Worm (Caenorhabditis elegans): Measurements from ENCODE around the gene fbxl-1.
A peak's percentile ranks its signal among the peaks of the same experiment; 100 is the strongest.

Gene fbxl-1

DNA sequence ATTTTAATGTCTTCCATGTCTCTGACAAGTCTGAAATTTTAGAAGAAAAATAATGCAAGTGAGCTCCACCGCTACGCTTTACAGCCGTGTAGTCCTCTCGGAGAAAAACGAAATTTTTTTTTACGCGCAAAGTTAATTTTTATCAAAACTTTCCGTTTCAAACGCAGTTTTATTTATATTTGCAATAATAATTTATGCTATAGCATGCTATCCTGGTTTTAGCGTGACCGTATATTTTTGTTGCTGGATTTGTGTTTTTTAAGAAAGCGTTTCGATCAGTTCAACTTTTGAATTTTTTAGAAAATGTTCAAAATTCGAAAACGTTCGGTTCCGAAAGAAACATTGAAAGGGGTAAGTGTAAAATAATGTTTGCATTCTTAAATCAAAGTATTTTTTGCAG, 35.9 kb upstream of the fbxl-1 start, which contains the start of gene C50C3.1:
Gene C50C3.1, plus strand, starts transcription at position 301 of the 400 bp plus-strand sequence.
- TF ChIP-seq zip-8 (tag; optimal IDR thresholded peaks at IDR 0.05) (no peak), nhr-76 (tag; optimal IDR thresholded peaks at IDR 0.05) (no peak), unc-120 (tag; optimal IDR thresholded peaks at IDR 0.05; ENCODE audit: poor library complexity, severe bottlenecking) (no peak), drap-1 (GFP tag; optimal IDR thresholded peaks at IDR 0.05) (no peak), unc-39 (tag; optimal IDR thresholded peaks at IDR 0.05) (no peak), elt-1 (tag; optimal IDR thresholded peaks at IDR 0.05; ENCODE audit: borderline replicate concordance, insufficient read depth) (no peak), nhr-28 (tag; optimal IDR thresholded peaks at IDR 0.05) (no peak), mls-2 (tag; optimal IDR thresholded peaks at IDR 0.05) (no peak), flh-1 (GFP tag; optimal IDR thresholded peaks at IDR 0.05) (no peak)

DNA sequence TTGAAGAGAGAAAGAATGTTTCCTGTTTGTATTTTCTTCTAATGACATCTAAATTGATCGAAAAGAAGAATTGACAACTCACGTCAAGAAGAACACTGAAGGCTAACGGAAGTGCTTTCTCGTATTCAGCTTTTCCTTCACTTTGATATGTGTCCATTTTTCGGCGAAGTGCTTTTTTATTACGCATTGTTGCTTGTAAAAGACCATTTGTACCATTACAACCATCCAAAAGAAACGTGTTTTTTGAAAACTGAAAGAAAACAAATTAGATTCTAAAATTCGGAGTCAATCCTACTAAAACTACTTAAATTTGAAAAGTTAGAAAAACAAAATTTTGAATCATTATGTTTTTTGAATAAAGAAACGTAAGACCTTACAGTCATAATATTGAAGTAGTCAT, 28.6 kb upstream of the fbxl-1 start:
- TF ChIP-seq mep-1 (tag; optimal IDR thresholded peaks at IDR 0.05), result no peak
- no peak for TF ChIP-seq drap-1 (GFP tag; optimal IDR thresholded peaks at IDR 0.05)
- TF ChIP-seq blmp-1 (tag; optimal IDR thresholded peaks at IDR 0.05), result no peak

DNA sequence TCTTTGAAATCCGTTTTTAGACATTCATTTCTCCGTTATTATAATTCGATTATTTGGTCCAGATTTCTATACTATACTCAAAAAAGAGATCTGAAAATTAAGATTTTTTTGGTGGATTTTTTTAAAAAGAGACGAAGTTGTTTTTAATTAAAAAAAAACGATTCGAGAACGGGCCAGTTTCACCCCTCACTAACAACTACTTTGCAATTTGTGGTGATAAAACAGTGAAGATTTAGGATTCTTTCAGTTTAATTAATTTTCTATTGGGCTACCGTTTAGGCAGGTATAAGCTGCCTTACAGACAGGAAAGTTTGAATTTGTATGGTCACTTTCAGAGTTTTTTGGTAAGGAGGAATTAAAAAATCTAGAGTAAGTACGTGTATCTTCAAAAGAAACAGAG, 26.5 kb upstream of the fbxl-1 start, which contains the start of gene unc-36:
Gene unc-36, minus strand, starts transcription at position 101 of the 400 bp plus-strand sequence.
- no peak for TF ChIP-seq sptf-1 (tag; optimal IDR thresholded peaks at IDR 0.05)
- TF ChIP-seq elt-1 (tag; optimal IDR thresholded peaks at IDR 0.05; ENCODE audit: borderline replicate concordance, insufficient read depth), result no peak
- no peak for TF ChIP-seq ham-2 (GFP tag; optimal IDR thresholded peaks at IDR 0.05)
- no peak for TF ChIP-seq mab-5 (tag; optimal IDR thresholded peaks at IDR 0.05)
- TF ChIP-seq nhr-237 (tag; optimal IDR thresholded peaks at IDR 0.05), result no peak
- TF ChIP-seq sem-2 (GFP tag; optimal IDR thresholded peaks at IDR 0.05), result no peak
- no peak for TF ChIP-seq hlh-1 (tag; optimal IDR thresholded peaks at IDR 0.05)
- no peak for TF ChIP-seq unc-62 (GFP tag; optimal IDR thresholded peaks at IDR 0.05)
- TF ChIP-seq mls-2 (tag; optimal IDR thresholded peaks at IDR 0.05), result no peak
- no peak for TF ChIP-seq drap-1 (GFP tag; optimal IDR thresholded peaks at IDR 0.05)
- TF ChIP-seq cnd-1 (tag; optimal IDR thresholded peaks at IDR 0.05), result no peak
- TF ChIP-seq unc-120 (tag; optimal IDR thresholded peaks at IDR 0.05; ENCODE audit: poor library complexity, severe bottlenecking), result no peak
- TF ChIP-seq zip-8 (tag; optimal IDR thresholded peaks at IDR 0.05), result no peak
- no peak for TF ChIP-seq nhr-28 (tag; optimal IDR thresholded peaks at IDR 0.05)
- TF ChIP-seq mep-1 (tag; optimal IDR thresholded peaks at IDR 0.05), result no peak

DNA sequence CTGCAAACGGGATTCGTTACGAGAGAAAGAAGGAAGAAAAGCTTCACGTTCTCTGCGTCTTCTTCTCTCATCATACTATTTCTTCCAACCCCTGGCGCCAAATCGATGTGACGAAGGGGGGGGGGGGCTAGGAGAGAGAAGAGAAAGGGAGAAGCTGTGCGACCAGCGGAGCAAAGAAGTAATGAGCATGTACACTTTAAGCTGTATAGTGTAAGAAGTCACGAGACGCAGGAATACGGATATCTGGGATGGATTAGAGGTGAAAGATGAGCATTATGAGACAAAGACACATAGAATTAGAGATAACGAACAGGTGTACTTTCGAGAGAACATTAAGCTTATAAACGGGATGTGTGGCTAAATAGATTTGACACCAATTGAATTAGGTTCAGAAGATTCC, 25.9 kb upstream of the fbxl-1 start:
- peak; percentile 36 for TF ChIP-seq unc-62 (GFP tag; optimal IDR thresholded peaks at IDR 0.05)
- TF ChIP-seq hlh-1 (tag; optimal IDR thresholded peaks at IDR 0.05), result peak; percentile 58
- TF ChIP-seq mab-5 (tag; optimal IDR thresholded peaks at IDR 0.05), result peak; percentile 21
- no peak for TF ChIP-seq M03D4.4 (tag; optimal IDR thresholded peaks at IDR 0.05)
- no peak for TF ChIP-seq unc-39 (tag; optimal IDR thresholded peaks at IDR 0.05)
- no peak for TF ChIP-seq ham-2 (GFP tag; optimal IDR thresholded peaks at IDR 0.05)
- peak; percentile 83 for TF ChIP-seq unc-120 (tag; optimal IDR thresholded peaks at IDR 0.05; ENCODE audit: poor library complexity, severe bottlenecking)
- TF ChIP-seq sem-2 (GFP tag; optimal IDR thresholded peaks at IDR 0.05), result no peak
- peak; percentile 62 for TF ChIP-seq ces-1 (GFP tag; optimal IDR thresholded peaks at IDR 0.05)

DNA sequence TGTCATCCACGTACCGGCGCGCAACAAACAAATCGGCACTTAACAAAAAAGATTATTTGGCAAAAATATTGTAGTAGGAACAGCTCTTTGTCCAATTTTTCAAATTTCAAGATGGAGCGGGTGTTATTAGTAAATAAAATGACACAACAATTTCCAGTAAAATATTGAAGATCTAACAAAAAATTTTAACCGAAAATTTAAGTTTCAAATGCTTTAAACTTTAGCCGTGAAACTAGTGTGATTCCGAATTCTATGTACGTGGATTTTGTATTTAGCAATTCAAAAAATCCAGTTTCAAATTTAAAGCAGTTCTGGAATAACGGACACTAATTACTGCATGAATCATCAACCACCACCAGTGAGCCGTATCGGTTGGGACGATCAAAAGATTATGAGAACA, 24.9 kb upstream of the fbxl-1 start, which contains the start of gene snb-5:
Gene snb-5, plus strand, starts transcription at position 301 of the 400 bp plus-strand sequence.
- TF ChIP-seq pha-4 (tag; optimal IDR thresholded peaks at IDR 0.05), result no peak
- no peak for TF ChIP-seq unc-120 (tag; optimal IDR thresholded peaks at IDR 0.05; ENCODE audit: poor library complexity, severe bottlenecking)
- TF ChIP-seq lsy-2 (tag; optimal IDR thresholded peaks at IDR 0.05), result no peak
- no peak for TF ChIP-seq nhr-76 (tag; optimal IDR thresholded peaks at IDR 0.05)
- TF ChIP-seq blmp-1 (tag; optimal IDR thresholded peaks at IDR 0.05), result no peak
- TF ChIP-seq ztf-11 (tag; optimal IDR thresholded peaks at IDR 0.05), result no peak

- no peak for TF ChIP-seq blmp-1 (tag; optimal IDR thresholded peaks at IDR 0.05)
- TF ChIP-seq flh-1 (GFP tag; optimal IDR thresholded peaks at IDR 0.05), result no peak
- TF ChIP-seq lin-32 (GFP tag; optimal IDR thresholded peaks at IDR 0.05), result no peak
- no peak for TF ChIP-seq unc-120 (tag; optimal IDR thresholded peaks at IDR 0.05; ENCODE audit: poor library complexity, severe bottlenecking)
- no peak for TF ChIP-seq unc-62 (GFP tag; optimal IDR thresholded peaks at IDR 0.05)
- no peak for TF ChIP-seq lin-13 (tag; optimal IDR thresholded peaks at IDR 0.05)
- no peak for TF ChIP-seq elt-1 (tag; optimal IDR thresholded peaks at IDR 0.05; ENCODE audit: borderline replicate concordance, insufficient read depth)
- TF ChIP-seq sptf-1 (tag; optimal IDR thresholded peaks at IDR 0.05), result no peak
- TF ChIP-seq zip-8 (tag; optimal IDR thresholded peaks at IDR 0.05), result no peak
- TF ChIP-seq sem-2 (GFP tag; optimal IDR thresholded peaks at IDR 0.05), result no peak
- TF ChIP-seq lsy-2 (tag; optimal IDR thresholded peaks at IDR 0.05), result no peak
- no peak for TF ChIP-seq nhr-12 (tag; optimal IDR thresholded peaks at IDR 0.05)
- TF ChIP-seq mep-1 (tag; optimal IDR thresholded peaks at IDR 0.05), result no peak
- TF ChIP-seq nhr-237 (tag; optimal IDR thresholded peaks at IDR 0.05), result no peak
These were observed 17.9 kb upstream of the fbxl-1 start, which contains the start of gene C30A5.10 for ce11 chrIII:8209775-8210174. TSS of gene C30A5.10 (minus strand) at chrIII:8209875.
